Worm (Caenorhabditis elegans) whole organism, L4 larva: ENCODE results near the gene sre-56.

Source experiments
- F26F4.8 ChIP-seq: fragments of 200-800 bp; sonication (Bioruptor generic); conservative IDR thresholded peaks from 2 replicates; pipeline ENCODE4 v1.3.6; 2022; ENCODE audit warnings: missing genetic modification characterization, missing compliant biosample characterization
- T20F7.1 ChIP-seq: fragments of 200-800 bp; sonication (Bioruptor generic); optimal IDR thresholded peaks from 2 replicates; lab custom pipeline; 2018; ENCODE audit warnings: mild to moderate bottlenecking, missing genetic modification characterization, missing compliant biosample characterization
- aha-1 ChIP-seq: fragments of 150-350 bp; peaks from one replicate; lab custom pipeline; 2014; ENCODE audit warnings: missing biosample characterization, missing genetic modification characterization
- arid-1 ChIP-seq: fragments of 200-800 bp; sonication (Bioruptor generic); conservative IDR thresholded peaks from 2 replicates; pipeline ENCODE4 v1.3.6; 2022; ENCODE audit warnings: missing genetic modification reagents, missing genetic modification characterization, missing compliant biosample characterization
- attf-4 ChIP-seq: sonication (generic microtip); optimal IDR thresholded peaks from 3 replicates; lab custom pipeline; 2017; ENCODE audit warnings: missing biosample characterization, missing genetic modification characterization
- ceh-20 ChIP-seq: fragments of 200-800 bp; sonication (Bioruptor generic); IDR thresholded peaks from 2 replicates; pipeline ENCODE4 v1.3.6; 2022; ENCODE audit warnings: missing genetic modification reagents, missing genetic modification characterization, missing compliant biosample characterization
- ceh-32 ChIP-seq: sonication (generic microtip); optimal IDR thresholded peaks from 2 replicates; lab custom pipeline; 2016; ENCODE audit warnings: mild to moderate bottlenecking, missing genetic modification characterization, missing compliant biosample characterization; ENCODE audit not compliant: poor library complexity
- ceh-82 ChIP-seq: sonication (generic microtip); optimal IDR thresholded peaks from 2 replicates; lab custom pipeline; 2017; ENCODE audit warnings: missing biosample characterization, missing genetic modification characterization
- cey-2 ChIP-seq: sonication (generic microtip); optimal IDR thresholded peaks from 3 replicates; lab custom pipeline; 2017; ENCODE audit warnings: missing genetic modification characterization, mild to moderate bottlenecking, missing compliant biosample characterization, antibody characterized with exemption, borderline replicate concordance; ENCODE audit not compliant: insufficient read depth
- daf-19 ChIP-seq: fragments of 200-800 bp; sonication (Bioruptor generic); conservative IDR thresholded peaks from 2 replicates; pipeline ENCODE4 v1.3.6; 2022; ENCODE audit warnings: missing genetic modification characterization, missing compliant biosample characterization
- dmd-6 ChIP-seq: fragments of 200-800 bp; sonication (Bioruptor generic); IDR thresholded peaks from 2 replicates; pipeline ENCODE4 v1.3.6; 2022; ENCODE audit warnings: missing genetic modification reagents, missing genetic modification characterization, missing compliant biosample characterization
- fkh-10 ChIP-seq: fragments of 150-350 bp; optimal IDR thresholded peaks from 2 replicates; lab custom pipeline; 2014; ENCODE audit warnings: missing biosample characterization, missing genetic modification reagents, missing genetic modification characterization
- lin-29 ChIP-seq: fragments of 200-800 bp; sonication (Bioruptor generic); IDR thresholded peaks from 2 replicates; pipeline ENCODE4 v1.3.6; 2022; ENCODE audit warnings: missing genetic modification reagents, missing genetic modification characterization, missing compliant biosample characterization
- lin-38 ChIP-seq: fragments of 200-800 bp; sonication (Bioruptor generic); IDR thresholded peaks from 2 replicates; pipeline ENCODE4 v1.3.6; 2022; ENCODE audit warnings: missing genetic modification reagents, missing genetic modification characterization, missing compliant biosample characterization
- lir-3 ChIP-seq: sonication (generic microtip); optimal IDR thresholded peaks from 2 replicates; lab custom pipeline; 2016; ENCODE audit warnings: mild to moderate bottlenecking, missing genetic modification characterization, missing compliant biosample characterization
- lsy-2 ChIP-seq, 2 experiments: fragments of 150-350 bp in 1 of 2; sonication (generic microtip) in 1 of 2; optimal IDR thresholded peaks; 2 replicates each; lab custom pipeline; 2014 to 2017; ENCODE audit warnings: missing biosample characterization in 2 of 2, missing genetic modification characterization in 2 of 2
- mdt-29 ChIP-seq: fragments of 200-800 bp; sonication (Bioruptor generic); IDR thresholded peaks from 2 replicates; pipeline ENCODE4 v1.3.6; 2022; ENCODE audit warnings: missing genetic modification reagents, missing genetic modification characterization, missing compliant biosample characterization
- mep-1 ChIP-seq: fragments of 150-350 bp; sonication (generic microtip); optimal IDR thresholded peaks from 3 replicates; lab custom pipeline; 2014; ENCODE audit warnings: missing biosample characterization, missing genetic modification characterization
- mes-2 ChIP-seq: sonication (generic microtip); optimal IDR thresholded peaks from 2 replicates; lab custom pipeline; 2016; ENCODE audit warnings: missing genotype, mild to moderate bottlenecking, missing genetic modification characterization, missing compliant biosample characterization; ENCODE audit not compliant: poor library complexity, severe bottlenecking
- mxl-3 ChIP-seq: fragments of 200-800 bp; sonication (Bioruptor generic); optimal IDR thresholded peaks from 2 replicates; lab custom pipeline; 2018; ENCODE audit warnings: mild to moderate bottlenecking, missing genetic modification characterization, missing compliant biosample characterization
- nhr-111 ChIP-seq: fragments of 200-800 bp; sonication (Bioruptor generic); optimal IDR thresholded peaks from 2 replicates; lab custom pipeline; 2018; ENCODE audit warnings: mild to moderate bottlenecking, missing genetic modification characterization, missing compliant biosample characterization
- nhr-237 ChIP-seq: sonication (generic microtip); optimal IDR thresholded peaks from 2 replicates; lab custom pipeline; 2017; ENCODE audit warnings: missing biosample characterization, missing genetic modification characterization
- nhr-25 ChIP-seq: sonication (generic microtip); optimal IDR thresholded peaks from 2 replicates; lab custom pipeline; 2017; ENCODE audit warnings: missing genetic modification characterization, mild to moderate bottlenecking, missing compliant biosample characterization, antibody characterized with exemption, moderate library complexity, borderline replicate concordance; ENCODE audit not compliant: insufficient read depth
- nhr-48 ChIP-seq: sonication (generic microtip); optimal IDR thresholded peaks from 2 replicates; lab custom pipeline; 2016; ENCODE audit warnings: mild to moderate bottlenecking, missing genetic modification characterization, missing compliant biosample characterization
- nhr-76 ChIP-seq: fragments of 150-350 bp; optimal IDR thresholded peaks from 2 replicates; lab custom pipeline; 2014; ENCODE audit warnings: missing biosample characterization, missing genetic modification characterization
- nhr-77 ChIP-seq: fragments of 150-350 bp; optimal IDR thresholded peaks from 2 replicates; lab custom pipeline; 2014; ENCODE audit warnings: missing biosample characterization, missing genetic modification characterization
- pha-4 ChIP-seq, 2 experiments: fragments of 150-350 bp in 1 of 2; fragments of 200-800 bp in 1 of 2; sonication (Bioruptor generic) in 1 of 2; IDR thresholded peaks in 1 of 2; optimal IDR thresholded peaks in 1 of 2; 2 replicates each; pipeline versions ENCODE4 v1.3.6 to Lab custom; 2014 to 2022; ENCODE audit warnings: missing genetic modification characterization in 2 of 2, missing genetic modification reagents in 2 of 2, missing biosample characterization in 1 of 2, missing compliant biosample characterization in 1 of 2
- snpc-1.2 ChIP-seq: fragments of 200-800 bp; sonication (Bioruptor generic); IDR thresholded peaks from 2 replicates; pipeline ENCODE4 v1.3.6; 2022; ENCODE audit warnings: missing genetic modification reagents, missing genetic modification characterization, missing compliant biosample characterization
- snpc-4 ChIP-seq: fragments of 150-350 bp; optimal IDR thresholded peaks from 2 replicates; lab custom pipeline; 2014; ENCODE audit warnings: missing biosample characterization, missing genetic modification characterization
- spr-1 ChIP-seq: sonication (generic microtip); optimal IDR thresholded peaks from 2 replicates; lab custom pipeline; 2016; ENCODE audit warnings: mild to moderate bottlenecking, missing genetic modification characterization, missing compliant biosample characterization
- spr-3 ChIP-seq: fragments of 200-800 bp; sonication (Bioruptor generic); optimal IDR thresholded peaks from 2 replicates; lab custom pipeline; 2018; ENCODE audit warnings: mild to moderate bottlenecking, missing genetic modification characterization, missing compliant biosample characterization
- unc-39 ChIP-seq: sonication (generic microtip); optimal IDR thresholded peaks from 2 replicates; lab custom pipeline; 2017; ENCODE audit warnings: missing biosample characterization, missing genetic modification characterization
- unc-62 ChIP-seq, 3 experiments: fragments of 150-350 bp in 1 of 3; sonication (generic microtip); optimal IDR thresholded peaks in 2 of 3; peaks in 1 of 3; 1 replicate in 1 of 3; 2 replicates in 2 of 3; lab custom pipeline; 2014 to 2017; ENCODE audit warnings: missing biosample characterization in 3 of 3, missing genetic modification characterization in 3 of 3, missing genetic modification reagents in 3 of 3, missing genotype in 1 of 3
- zag-1 ChIP-seq: fragments of 150-350 bp; optimal IDR thresholded peaks from 2 replicates; lab custom pipeline; 2014; ENCODE audit warnings: missing biosample characterization, missing genetic modification characterization
- zfp-2 ChIP-seq: sonication (generic microtip); optimal IDR thresholded peaks from 2 replicates; lab custom pipeline; 2016; ENCODE audit warnings: mild to moderate bottlenecking, missing genetic modification characterization, missing compliant biosample characterization
- zip-2 ChIP-seq: fragments of 150-350 bp; optimal IDR thresholded peaks from 2 replicates; lab custom pipeline; 2014; ENCODE audit warnings: missing biosample characterization, missing genetic modification characterization

sre-56 gene

DNA sequence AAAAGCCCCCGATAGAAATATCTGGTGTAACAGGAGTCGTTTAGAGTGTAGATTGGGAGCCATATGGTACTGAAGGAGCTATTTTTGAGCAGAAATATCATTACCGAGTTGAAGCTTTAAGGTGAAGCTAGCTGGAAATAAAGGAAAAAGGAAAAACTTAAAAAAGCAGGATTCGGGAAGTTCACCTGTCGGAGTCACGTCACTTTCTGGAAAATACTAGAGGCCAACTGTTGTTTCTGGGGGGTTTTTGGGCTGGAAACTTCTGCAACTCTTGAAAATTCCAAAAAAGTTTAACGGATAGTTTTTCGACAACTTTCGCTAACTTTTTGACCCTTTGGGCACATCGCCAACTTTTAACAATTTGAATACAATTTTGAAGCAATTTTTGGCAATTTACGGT, 954 bp upstream of the sre-56 start, which contains the start of gene sre-53:
Gene sre-53, minus strand, starts transcription at position 101 of the 400 bp plus-strand sequence.
- TF ChIP-seq nhr-25 (tag; lab: Kevin White, UChicago) = no peak
- TF ChIP-seq arid-1 = no peak
- TF ChIP-seq cey-2 (tag; lab: Kevin White, UChicago) = no peak
- no peak for TF ChIP-seq zfp-2 (tag; lab: Kevin White, UChicago)
- TF ChIP-seq mep-1 (tag; lab: Kevin White, UChicago) = no peak
- TF ChIP-seq nhr-76 = no peak
- TF ChIP-seq spr-1 = no peak
- no peak for TF ChIP-seq unc-39 (tag; lab: Kevin White, UChicago)
- no peak for TF ChIP-seq mxl-3 (GFP tag; lab: Kevin White, UChicago)
- no peak for TF ChIP-seq nhr-237 (tag; lab: Kevin White, UChicago)
- TF ChIP-seq ceh-32 (tag; lab: Kevin White, UChicago) = no peak
- TF ChIP-seq F26F4.8 (GFP tag; lab: Robert Waterston, UW) = no peak
- no peak for TF ChIP-seq lsy-2 (tag; optimal IDR thresholded peaks at IDR 0.05; lab: Kevin White, UChicago)
- no peak for TF ChIP-seq fkh-10 (GFP tag; lab: Kevin White, UChicago)
- TF ChIP-seq mdt-29 (GFP tag; lab: Robert Waterston, UW) = no peak
- TF ChIP-seq lin-29 = no peak
- TF ChIP-seq lir-3 = no peak
- no peak for TF ChIP-seq ceh-82
- TF ChIP-seq pha-4 (GFP tag; IDR thresholded peaks at IDR 0.05; lab: Robert Waterston, UW) = no peak
- TF ChIP-seq pha-4 (tag; optimal IDR thresholded peaks at IDR 0.05; lab: Kevin White, UChicago) = no peak

DNA sequence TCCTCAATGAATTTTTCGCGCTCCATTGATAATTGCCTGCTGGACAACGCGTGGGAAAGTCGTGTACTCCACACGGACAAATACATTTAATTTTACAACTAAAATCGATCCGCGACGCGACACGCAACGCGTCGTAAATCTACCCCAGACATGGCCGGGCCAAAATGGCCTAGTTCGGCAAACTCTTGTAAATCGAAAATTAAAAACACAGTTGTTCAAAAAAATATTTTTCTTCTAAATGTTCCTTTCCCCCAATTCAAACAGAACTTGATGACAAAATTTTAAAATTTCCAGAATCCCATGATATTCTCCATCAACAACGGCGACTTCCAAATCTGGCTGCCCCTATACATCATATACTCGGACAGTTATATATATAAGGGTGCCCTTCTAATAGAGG, 4.7 kb downstream of the sre-56 start, which contains the start of gene sre-55:
Gene sre-55, plus strand, starts transcription at position 301 of the 400 bp plus-strand sequence.
- TF ChIP-seq mes-2 (tag; lab: Kevin White, UChicago) (no peak), daf-19 (no peak), attf-4 (tag; lab: Kevin White, UChicago) (no peak)

DNA sequence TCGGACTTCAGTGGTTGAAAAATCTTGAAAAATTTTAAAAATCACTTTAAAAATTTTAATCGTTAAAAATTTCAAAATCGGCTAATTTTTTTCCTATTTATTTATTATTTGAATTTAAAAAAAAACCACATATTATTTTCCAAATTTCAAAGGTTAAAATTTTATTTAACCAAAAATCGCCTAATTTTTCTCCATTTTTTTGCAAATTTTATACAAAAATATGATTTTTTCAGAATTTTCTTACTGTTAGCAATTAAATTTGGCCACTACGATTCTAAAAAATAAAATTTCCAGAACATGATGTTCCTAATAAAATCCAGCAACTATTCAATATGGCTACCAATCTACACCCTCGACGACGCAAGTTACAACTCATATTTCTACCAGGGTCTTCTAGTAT, 8.4 kb downstream of the sre-56 start, which contains the start of gene sre-54:
Gene sre-54, plus strand, starts transcription at position 301 of the 400 bp plus-strand sequence.
- TF ChIP-seq nhr-48 (tag; lab: Kevin White, UChicago) = no peak
- TF ChIP-seq zag-1 (tag; lab: Kevin White, UChicago) = no peak
- no peak for TF ChIP-seq snpc-4 (tag; lab: Kevin White, UChicago)
- no peak for TF ChIP-seq zip-2 (tag; lab: Kevin White, UChicago)
- no peak for TF ChIP-seq ceh-20 (GFP tag; lab: Robert Waterston, UW)
- TF ChIP-seq snpc-1.2 (GFP tag; lab: Robert Waterston, UW) = no peak
- TF ChIP-seq dmd-6 = no peak
- no peak for TF ChIP-seq nhr-111 (GFP tag; lab: Kevin White, UChicago)
- no peak for TF ChIP-seq T20F7.1 (GFP tag; lab: Kevin White, UChicago)
- no peak for TF ChIP-seq spr-3 (GFP tag; lab: Kevin White, UChicago)
- TF ChIP-seq lin-29 = no peak
- no peak for TF ChIP-seq aha-1 (tag; lab: Kevin White, UChicago)
- TF ChIP-seq mxl-3 (GFP tag; lab: Kevin White, UChicago) = no peak
- TF ChIP-seq lin-38 (GFP tag; lab: Robert Waterston, UW) = no peak
- TF ChIP-seq nhr-77 (tag; lab: Kevin White, UChicago) = no peak
- no peak for TF ChIP-seq unc-62 (GFP tag; optimal IDR thresholded peaks at IDR 0.05 in 1 of 2; lab: Kevin White, UChicago)
- TF ChIP-seq unc-62 (tag; optimal IDR thresholded peaks at IDR 0.05; lab: Kevin White, UChicago) = no peak
